Fruit fly (Drosophila melanogaster) whole organism, embryonic: Measurements from ENCODE around the gene Pp2C1.

Experiments used
- Bdp1 ChIP-seq: fragments of 200-800 bp; sonication (Bioruptor generic); optimal IDR thresholded peaks from 3 replicates; lab custom pipeline; 2016; ENCODE audit warnings: missing biosample characterization, missing genetic modification characterization
- Blimp-1 ChIP-seq: fragments of 200-800 bp; sonication (Bioruptor generic); optimal IDR thresholded peaks from 3 replicates; lab custom pipeline; 2018; ENCODE audit warnings: missing biosample characterization, missing genetic modification characterization, mild to moderate bottlenecking, moderate library complexity, missing genetic modification reagents
- CG1024 ChIP-seq: fragments of 200-800 bp; sonication (Bioruptor generic); IDR thresholded peaks from 2 replicates; pipeline ENCODE4 v1.3.6; 2022; ENCODE audit warnings: missing biosample characterization, missing genetic modification characterization
- CG10462 ChIP-seq: fragments of 200-800 bp; sonication (Bioruptor generic); optimal IDR thresholded peaks from 2 replicates; lab custom pipeline; 2016; ENCODE audit warnings: missing biosample characterization, missing genetic modification characterization
- CG12071 ChIP-seq: fragments of 200-800 bp; sonication (Bioruptor generic); optimal IDR thresholded peaks from 3 replicates; lab custom pipeline; 2018; ENCODE audit warnings: missing biosample characterization, mild to moderate bottlenecking, missing genetic modification characterization
- CG12299 ChIP-seq: fragments of 200-800 bp; sonication (Bioruptor generic); optimal IDR thresholded peaks from 2 replicates; lab custom pipeline; 2018; ENCODE audit warnings: missing biosample characterization, mild to moderate bottlenecking, missing genetic modification characterization
- CG12744 ChIP-seq: fragments of 200-800 bp; sonication (Bioruptor generic); optimal IDR thresholded peaks from 2 replicates; lab custom pipeline; 2016; ENCODE audit warnings: missing biosample characterization, missing genetic modification characterization
- CG12769 ChIP-seq: fragments of 200-800 bp; sonication (Bioruptor generic); optimal IDR thresholded peaks from 2 replicates; lab custom pipeline; 2019; ENCODE audit warnings: missing biosample characterization, mild to moderate bottlenecking, missing genetic modification characterization, moderate library complexity
- CG13424 ChIP-seq: fragments of 200-800 bp; sonication (Bioruptor generic); optimal IDR thresholded peaks from 2 replicates; lab custom pipeline; 2019; ENCODE audit warnings: missing biosample characterization, mild to moderate bottlenecking, missing genetic modification characterization, moderate library complexity
- CG15011 ChIP-seq: fragments of 200-800 bp; sonication (Bioruptor generic); optimal IDR thresholded peaks from 3 replicates; lab custom pipeline; 2018; ENCODE audit warnings: missing biosample characterization, mild to moderate bottlenecking, missing genetic modification characterization
- CG15073 ChIP-seq: fragments of 200-800 bp; sonication (Bioruptor generic); optimal IDR thresholded peaks from 2 replicates; lab custom pipeline; 2016; ENCODE audit warnings: missing biosample characterization, missing genetic modification characterization
- CG15479 ChIP-seq: fragments of 200-800 bp; sonication (Bioruptor generic); optimal IDR thresholded peaks from 3 replicates; lab custom pipeline; 2019; ENCODE audit warnings: missing biosample characterization, mild to moderate bottlenecking, missing genetic modification characterization, moderate library complexity
- CG15696 ChIP-seq: fragments of 200-800 bp; sonication (Bioruptor generic); optimal IDR thresholded peaks from 2 replicates; lab custom pipeline; 2019; ENCODE audit warnings: missing biosample characterization, mild to moderate bottlenecking, missing genetic modification characterization, moderate library complexity
- CG17359 ChIP-seq: fragments of 200-800 bp; sonication (Bioruptor generic); optimal IDR thresholded peaks from 3 replicates; lab custom pipeline; 2018; ENCODE audit warnings: missing biosample characterization, mild to moderate bottlenecking, missing genetic modification characterization, moderate library complexity
- CG2875 ChIP-seq: fragments of 200-800 bp; sonication (Bioruptor generic); optimal IDR thresholded peaks from 2 replicates; lab custom pipeline; 2017; ENCODE audit warnings: missing biosample characterization, mild to moderate bottlenecking, missing genetic modification characterization, missing genetic modification reagents
- CG2889 ChIP-seq: fragments of 200-800 bp; sonication (Bioruptor generic); IDR thresholded peaks from 3 replicates; pipeline ENCODE4 v1.3.6; 2022; ENCODE audit warnings: missing biosample characterization, missing genetic modification characterization
- CG30403 ChIP-seq: fragments of 200-800 bp; sonication (Bioruptor generic); optimal IDR thresholded peaks from 3 replicates; lab custom pipeline; 2016; ENCODE audit warnings: missing biosample characterization, missing genetic modification characterization
- CG4424 ChIP-seq: fragments of 200-800 bp; sonication (Bioruptor generic); optimal IDR thresholded peaks from 3 replicates; lab custom pipeline; 2016; ENCODE audit warnings: missing biosample characterization, missing genetic modification characterization
- CG6689 ChIP-seq: fragments of 200-800 bp; sonication (Bioruptor generic); IDR thresholded peaks from 2 replicates; pipeline ENCODE4 v1.3.6; 2022; ENCODE audit warnings: missing biosample characterization, missing genetic modification characterization
- CG7372 ChIP-seq: fragments of 200-800 bp; sonication (Bioruptor generic); IDR thresholded peaks from 2 replicates; pipeline ENCODE4 v1.3.6; 2022; ENCODE audit warnings: missing biosample characterization, missing genetic modification characterization
- CG7745 ChIP-seq: fragments of 200-800 bp; sonication (Bioruptor generic); optimal IDR thresholded peaks from 2 replicates; lab custom pipeline; 2018; ENCODE audit warnings: missing biosample characterization, mild to moderate bottlenecking, missing genetic modification characterization, moderate library complexity
- CG8478 ChIP-seq: fragments of >200 bp; optimal IDR thresholded peaks from 2 replicates; lab custom pipeline; 2018
- CG8944 ChIP-seq: fragments of 200-800 bp; sonication (Bioruptor generic); optimal IDR thresholded peaks from 3 replicates; lab custom pipeline; 2016; ENCODE audit warnings: missing biosample characterization, missing genetic modification characterization
- H15 ChIP-seq: fragments of 200-800 bp; sonication (Bioruptor generic); IDR thresholded peaks from 3 replicates; pipeline ENCODE4 v1.3.6; 2022; ENCODE audit warnings: missing biosample characterization, missing genetic modification characterization
- Meics ChIP-seq: fragments of 200-800 bp; sonication (Bioruptor generic); optimal IDR thresholded peaks from 2 replicates; lab custom pipeline; 2017; ENCODE audit warnings: missing biosample characterization, mild to moderate bottlenecking, missing genetic modification characterization
- Myb ChIP-seq: fragments of 200-800 bp; sonication (Bioruptor generic); optimal IDR thresholded peaks from 2 replicates; lab custom pipeline; 2016; ENCODE audit warnings: missing biosample characterization, missing genetic modification characterization
- NFAT ChIP-seq: fragments of 200-800 bp; sonication (Bioruptor generic); IDR thresholded peaks from 2 replicates; pipeline ENCODE4 v1.3.6; 2022; ENCODE audit warnings: missing biosample characterization, missing genetic modification characterization
- Opbp ChIP-seq: fragments of 200-800 bp; sonication (Bioruptor generic); IDR thresholded peaks from 3 replicates; pipeline ENCODE4 v1.3.6; 2022; ENCODE audit warnings: missing biosample characterization, missing genetic modification characterization; ENCODE audit not compliant: partially characterized antibody
- Sry-β ChIP-seq: fragments of 200-800 bp; sonication (Bioruptor generic); optimal IDR thresholded peaks from 2 replicates; lab custom pipeline; 2018; ENCODE audit warnings: missing biosample characterization, mild to moderate bottlenecking, missing genetic modification characterization, moderate library complexity
- ap ChIP-seq: fragments of 200-800 bp; sonication (Bioruptor generic); IDR thresholded peaks from 2 replicates; pipeline ENCODE4 v1.3.6; 2022; ENCODE audit warnings: missing biosample characterization, missing genetic modification characterization
- bbx ChIP-seq: fragments of 200-800 bp; sonication (Bioruptor generic); IDR thresholded peaks from 2 replicates; pipeline ENCODE4 v1.3.6; 2022; ENCODE audit warnings: missing biosample characterization, missing genetic modification characterization; ENCODE audit not compliant: partially characterized antibody
- bcd ChIP-seq: fragments of 200-800 bp; sonication (Bioruptor generic); optimal IDR thresholded peaks from 2 replicates; lab custom pipeline; 2017; ENCODE audit warnings: missing biosample characterization, mild to moderate bottlenecking, missing genetic modification characterization
- bowl ChIP-seq: fragments of 200-800 bp; sonication (Bioruptor generic); IDR thresholded peaks from 2 replicates; pipeline ENCODE4 v1.3.6; 2022; ENCODE audit warnings: missing biosample characterization, missing genetic modification characterization
- cad ChIP-seq: fragments of >200 bp; optimal IDR thresholded peaks from 2 replicates; lab custom pipeline; 2017; ENCODE audit warnings: missing biosample characterization, missing genetic modification characterization
- cas ChIP-seq: fragments of 200-800 bp; sonication (Bioruptor generic); IDR thresholded peaks from 2 replicates; pipeline ENCODE4 v1.3.6; 2022; ENCODE audit warnings: missing biosample characterization, missing genetic modification characterization
- crc ChIP-seq: fragments of 200-800 bp; sonication (Bioruptor generic); optimal IDR thresholded peaks from 2 replicates; lab custom pipeline; 2016; ENCODE audit warnings: missing biosample characterization, missing genetic modification characterization
- danr ChIP-seq: fragments of 200-800 bp; sonication (Bioruptor generic); IDR thresholded peaks from 2 replicates; pipeline ENCODE4 v1.3.6; 2022; ENCODE audit warnings: missing biosample characterization, missing genetic modification characterization
- dmrt99B ChIP-seq: fragments of 200-800 bp; sonication (Bioruptor generic); optimal IDR thresholded peaks from 2 replicates; lab custom pipeline; 2018; ENCODE audit warnings: missing biosample characterization, mild to moderate bottlenecking, missing genetic modification characterization, moderate library complexity
- ftz-f1 ChIP-seq: fragments of 200-800 bp; sonication (Bioruptor generic); optimal IDR thresholded peaks from 2 replicates; lab custom pipeline; 2016; ENCODE audit warnings: missing biosample characterization, missing genetic modification characterization
- ind ChIP-seq: fragments of 200-800 bp; sonication (Bioruptor generic); optimal IDR thresholded peaks from 3 replicates; lab custom pipeline; 2016; ENCODE audit warnings: missing biosample characterization, missing genetic modification characterization
- kah ChIP-seq: fragments of 200-800 bp; sonication (Bioruptor generic); optimal IDR thresholded peaks from 2 replicates; lab custom pipeline; 2018; ENCODE audit warnings: missing biosample characterization, mild to moderate bottlenecking, missing genetic modification characterization
- nom ChIP-seq: fragments of 200-800 bp; sonication (Bioruptor generic); optimal IDR thresholded peaks from 2 replicates; lab custom pipeline; 2017; ENCODE audit warnings: missing biosample characterization, missing genetic modification characterization, mild to moderate bottlenecking, moderate library complexity, missing genetic modification reagents
- onecut ChIP-seq: fragments of 200-800 bp; sonication (Bioruptor generic); IDR thresholded peaks from 2 replicates; pipeline ENCODE4 v1.3.6; 2022; ENCODE audit warnings: missing biosample characterization, missing genetic modification characterization
- pfk ChIP-seq: fragments of 200-800 bp; sonication (Bioruptor generic); optimal IDR thresholded peaks from 2 replicates; lab custom pipeline; 2018; ENCODE audit warnings: missing biosample characterization, mild to moderate bottlenecking, missing genetic modification characterization, moderate library complexity
- pzg ChIP-seq: fragments of 200-800 bp; sonication (Bioruptor generic); optimal IDR thresholded peaks from 3 replicates; lab custom pipeline; 2018; ENCODE audit warnings: missing biosample characterization, mild to moderate bottlenecking, missing genetic modification characterization, moderate library complexity
- row ChIP-seq: fragments of 200-800 bp; sonication (Bioruptor generic); IDR thresholded peaks from 3 replicates; pipeline ENCODE4 v1.3.6; 2022; ENCODE audit warnings: missing biosample characterization, missing genetic modification characterization
- sima ChIP-seq: fragments of 200-800 bp; sonication (Bioruptor generic); optimal IDR thresholded peaks from 2 replicates; lab custom pipeline; 2016; ENCODE audit warnings: missing biosample characterization, missing genetic modification characterization
- slp2 ChIP-seq: fragments of 200-800 bp; sonication (Bioruptor generic); optimal IDR thresholded peaks from 2 replicates; lab custom pipeline; 2016; ENCODE audit warnings: missing biosample characterization, missing genetic modification characterization
- sug ChIP-seq: fragments of 200-800 bp; optimal IDR thresholded peaks from 2 replicates; lab custom pipeline; 2019; ENCODE audit warnings: missing biosample characterization, mild to moderate bottlenecking, missing genetic modification characterization, moderate library complexity
- tio ChIP-seq: fragments of 200-800 bp; sonication (Bioruptor generic); optimal IDR thresholded peaks from 2 replicates; lab custom pipeline; 2017; ENCODE audit warnings: missing biosample characterization, missing genetic modification characterization, inconsistent platforms
- wek ChIP-seq: fragments of 200-800 bp; sonication (Bioruptor generic); optimal IDR thresholded peaks from 3 replicates; lab custom pipeline; 2018; ENCODE audit warnings: missing biosample characterization, mild to moderate bottlenecking, missing genetic modification characterization, moderate library complexity

Pp2C1 gene

dm6 chrX:4679813-4680381, 6.8 kb downstream of the Pp2C1 start (continued):
- peak; percentile 33 for TF ChIP-seq pzg
- no peak for TF ChIP-seq sima (GFP tag; lab: Kevin White, UChicago)
- TF ChIP-seq slp2 (GFP tag; lab: Kevin White, UChicago): peak; percentile 23
- no peak for TF ChIP-seq pfk
- TF ChIP-seq row (GFP tag; lab: Robert Waterston, UW): peak; percentile 71; the same call in 2 of the 3 replicates
- TF ChIP-seq danr (GFP tag; lab: Robert Waterston, UW): 0 out of 2 replicates have a peak, but pooled peaks have one; percentile 6
- TF ChIP-seq CG4424 (GFP tag; lab: Kevin White, UChicago): peak; percentile 58
- TF ChIP-seq CG2889 (GFP tag; lab: Robert Waterston, UW): no peak
- TF ChIP-seq ftz-f1 (GFP tag; lab: Kevin White, UChicago): no peak
- TF ChIP-seq CG2875: no peak
- TF ChIP-seq CG15479 (GFP tag; lab: Kevin White, UChicago): no peak
- TF ChIP-seq kah (GFP tag; lab: Kevin White, UChicago): peak; percentile 13
- no peak for TF ChIP-seq sug (tag; lab: Kevin White, UChicago)
- peak; percentile 57 for TF ChIP-seq Meics (GFP tag; lab: Kevin White, UChicago)
- peak; percentile 67 for TF ChIP-seq tio
- TF ChIP-seq cad (GFP tag; lab: Kevin White, UChicago): no peak
- 0 out of 3 replicates have a peak, but pooled peaks have one; percentile 45 for TF ChIP-seq H15
- TF ChIP-seq CG8478 (lab: Kevin White, UChicago): no peak
- peak; percentile 28 for TF ChIP-seq CG15011
- no peak for TF ChIP-seq Bdp1 (GFP tag; lab: Kevin White, UChicago)
- no peak for TF ChIP-seq bbx (GFP tag; lab: Robert Waterston, UW)
- TF ChIP-seq CG12071 (GFP tag; lab: Kevin White, UChicago): peak; percentile 17
- TF ChIP-seq onecut (GFP tag; lab: Robert Waterston, UW): no peak; the same call in 1 of the 2 replicates
- TF ChIP-seq CG12769 (tag; lab: Kevin White, UChicago): no peak
- no peak for TF ChIP-seq CG7745 (tag; lab: Kevin White, UChicago)
- peak; percentile 32 for TF ChIP-seq bcd (GFP tag; lab: Kevin White, UChicago)
- peak; percentile 53 for TF ChIP-seq wek (GFP tag; lab: Kevin White, UChicago)
- no peak for TF ChIP-seq Opbp (GFP tag; lab: Robert Waterston, UW)
- peak; percentile 59 for TF ChIP-seq dmrt99B (tag; lab: Kevin White, UChicago)
- no peak for TF ChIP-seq nom
- peak; percentile 73 for TF ChIP-seq Myb (GFP tag; lab: Kevin White, UChicago)
- TF ChIP-seq CG6689 (GFP tag; lab: Robert Waterston, UW): peak; percentile 71
- TF ChIP-seq CG30403 (GFP tag; lab: Kevin White, UChicago): peak; percentile 76
- TF ChIP-seq CG12299 (tag; lab: Kevin White, UChicago): no peak
- peak; percentile 50 for TF ChIP-seq CG10462
- peak; percentile 68 for TF ChIP-seq CG13424 (tag; lab: Kevin White, UChicago)
- peak; percentile 55 for TF ChIP-seq Blimp-1
- TF ChIP-seq CG8944: peak; percentile 15
- TF ChIP-seq cas (GFP tag; lab: Robert Waterston, UW): no peak
- no peak for TF ChIP-seq CG1024 (GFP tag; lab: Robert Waterston, UW)
- no peak for TF ChIP-seq NFAT
- TF ChIP-seq ind: peak; percentile 50
- 0 out of 2 replicates have a peak, but pooled peaks have one; percentile 14 for TF ChIP-seq ap (GFP tag; lab: Robert Waterston, UW)
- TF ChIP-seq Sry-β (GFP tag; lab: Kevin White, UChicago): no peak
- TF ChIP-seq CG7372: no peak
- peak; percentile 41 for TF ChIP-seq CG12744 (GFP tag; lab: Kevin White, UChicago)
- TF ChIP-seq CG17359 (tag; lab: Kevin White, UChicago): peak; percentile 61
- TF ChIP-seq bowl (GFP tag; lab: Robert Waterston, UW): peak; percentile 38; the same call in 1 of the 2 replicates
- TF ChIP-seq CG15696 (tag; lab: Kevin White, UChicago): peak; percentile 19
- no peak for TF ChIP-seq CG15073 (GFP tag; lab: Kevin White, UChicago)
- TF ChIP-seq crc: no peak
